Worm (Caenorhabditis elegans): ENCODE data around the gene C18D11.9.

C18D11.9 gene

DNA sequence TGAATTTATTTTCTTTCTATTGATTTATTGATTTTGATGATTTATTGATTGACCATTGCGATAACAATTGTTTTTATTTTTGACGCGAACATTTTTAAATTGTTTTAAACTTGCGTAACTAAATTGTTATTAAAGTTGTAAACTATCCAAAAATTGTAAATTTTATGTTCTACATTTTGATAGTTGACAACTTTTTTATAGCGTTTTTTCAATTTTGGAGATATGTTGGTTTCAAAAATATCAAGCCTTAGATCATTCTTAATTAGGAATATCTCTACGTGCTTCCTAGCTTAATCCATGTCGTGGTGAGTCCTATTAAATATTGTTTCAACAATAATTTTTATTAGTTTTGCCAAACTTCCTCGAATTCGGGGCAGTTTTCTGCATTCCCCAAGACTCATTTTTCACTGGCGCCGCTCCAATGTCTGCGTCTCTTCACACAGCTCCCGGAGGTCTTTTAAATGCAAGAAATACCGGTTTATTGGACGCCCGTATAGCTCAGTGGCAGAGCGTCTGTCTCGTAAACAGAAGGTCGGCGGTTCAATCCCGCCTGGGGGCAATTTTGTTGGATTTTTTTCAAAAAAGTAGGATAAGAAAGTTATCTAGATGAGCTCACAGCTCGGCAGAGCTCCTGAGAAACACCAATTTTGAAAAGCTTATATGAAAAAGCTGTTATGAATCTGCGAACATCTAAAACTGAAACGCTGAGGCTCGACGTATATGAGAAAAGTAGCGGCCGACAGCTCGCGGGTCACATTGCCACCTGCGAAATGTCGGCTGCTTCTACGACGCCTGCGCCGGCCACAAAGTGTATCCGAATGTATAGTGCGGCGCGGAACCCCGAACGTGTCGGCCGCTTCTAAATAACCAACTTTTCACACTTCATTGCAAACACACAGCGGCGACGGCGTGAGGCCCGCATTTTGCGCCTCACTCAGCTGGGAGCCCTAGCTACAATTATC is 16.3 kb upstream of the C18D11.9 start, which contains the start of gene C24H11.2 (continued):
- peak in 1 of 2 experiments; percentile 48 for TF ChIP-seq mdl-1 (tag; optimal IDR thresholded peaks at IDR 0.05)
- TF ChIP-seq lin-39 (tag; optimal IDR thresholded peaks at IDR 0.05) = peak; percentile 17
- peak; percentile 73 for TF ChIP-seq snu-23 (GFP tag; optimal IDR thresholded peaks at IDR 0.05)
- TF ChIP-seq nhr-76 (tag; optimal IDR thresholded peaks at IDR 0.05) = peak; percentile 11
- peak; percentile 74 for TF ChIP-seq mep-1 (tag; optimal IDR thresholded peaks at IDR 0.05)

- no peak for TF ChIP-seq efl-1 (optimal IDR thresholded peaks at IDR 0.05)
- TF ChIP-seq efl-1 (GFP tag; optimal IDR thresholded peaks at IDR 0.05 in 1 of 2) = peak in 1 of 2 experiments; percentile 78
- no peak for TF ChIP-seq nhr-71 (tag; optimal IDR thresholded peaks at IDR 0.05)
- TF ChIP-seq lin-14 (GFP tag; optimal IDR thresholded peaks at IDR 0.05) = peak; percentile 69
Measured at ce11 chrIII:11794389-11794788, 14.5 kb upstream of the C18D11.9 start.

DNA sequence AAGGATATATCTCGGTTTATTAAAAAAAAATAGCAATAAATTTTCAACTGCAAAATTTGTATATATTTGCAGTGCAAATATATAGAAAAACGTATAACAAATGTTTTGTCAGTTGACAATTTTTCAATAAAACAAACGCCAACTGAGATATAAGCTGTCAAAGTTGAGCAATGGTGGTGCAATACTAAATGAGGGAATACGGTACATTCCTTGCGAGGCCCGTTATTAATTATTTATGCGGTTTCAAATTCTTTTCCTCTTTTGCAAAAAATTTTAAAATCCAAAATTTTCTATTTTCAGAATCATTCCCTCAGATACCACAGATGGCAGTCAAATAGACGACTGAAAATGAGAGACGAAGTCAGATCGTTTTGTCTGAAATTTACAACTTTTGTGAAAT is 13.5 kb upstream of the C18D11.9 start, which contains the start of gene twk-39:
Gene twk-39 (plus strand): TSS at position 301 of the 400 bp plus-strand sequence.
- TF ChIP-seq lin-39 (tag; optimal IDR thresholded peaks at IDR 0.05) (no peak), nhr-28 (tag; optimal IDR thresholded peaks at IDR 0.05) (no peak), hlh-4 (tag; optimal IDR thresholded peaks at IDR 0.05) (no peak), ceh-8 (GFP tag; optimal IDR thresholded peaks at IDR 0.05) (no peak), mef-2 (tag; optimal IDR thresholded peaks at IDR 0.05) (no peak), elt-2 (tag; optimal IDR thresholded peaks at IDR 0.05) (no peak), dpl-1 (GFP tag; optimal IDR thresholded peaks at IDR 0.05) (no peak)

DNA sequence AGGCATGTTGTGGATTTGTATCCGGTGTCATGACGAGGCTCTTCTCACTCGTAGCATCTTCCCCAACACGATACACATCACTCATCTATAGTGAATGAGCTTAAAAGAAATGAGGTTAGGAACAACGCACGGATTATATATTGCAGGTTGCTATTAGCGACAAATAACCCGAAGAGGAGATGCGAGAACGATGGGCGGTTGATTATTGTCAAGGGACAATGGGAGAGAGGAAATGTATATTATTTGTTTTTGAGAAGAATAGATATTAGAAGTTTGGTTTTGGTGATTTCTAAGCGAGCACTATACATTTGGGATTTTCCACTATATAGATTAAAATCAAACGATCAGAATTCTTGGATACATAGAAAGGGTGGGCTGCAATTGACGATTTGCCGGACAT is 2.2 kb upstream of the C18D11.9 start, which contains the start of gene C18D11.7:
Gene C18D11.7 (minus strand): TSS at position 101 of the 400 bp plus-strand sequence.
- no peak for TF ChIP-seq ets-5 (GFP tag; IDR thresholded peaks at IDR 0.05)
- TF ChIP-seq dsc-1 (tag; optimal IDR thresholded peaks at IDR 0.05) = peak; percentile 15

DNA sequence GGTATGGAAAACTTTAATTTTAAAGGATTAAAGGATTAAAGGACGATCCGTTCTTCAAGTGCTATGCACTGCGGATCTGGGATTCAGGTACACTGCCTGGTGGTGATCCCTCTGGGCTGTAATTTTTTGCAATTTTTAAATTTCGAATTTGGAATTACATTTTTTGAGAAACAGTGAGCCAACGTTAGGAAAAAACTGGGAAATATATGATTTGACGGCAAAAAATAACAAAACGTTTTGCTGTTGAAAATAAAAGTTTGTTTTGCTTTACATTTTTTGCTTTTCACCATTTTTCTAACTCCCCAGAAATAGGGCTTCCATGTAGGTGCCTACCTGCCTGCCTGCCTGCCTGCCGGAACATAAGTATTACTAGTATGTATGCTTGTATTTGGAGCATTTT is 1.5 kb upstream of the C18D11.9 start, which contains the start of gene C18D11.10:
Gene C18D11.10 (plus strand): TSS at position 301 of the 400 bp plus-strand sequence.
- no peak for TF ChIP-seq nhr-90 (tag; optimal IDR thresholded peaks at IDR 0.05; ENCODE audit: poor library complexity)
- no peak for TF ChIP-seq lin-35 (GFP tag; optimal IDR thresholded peaks at IDR 0.05)
- TF ChIP-seq vab-15 (tag; optimal IDR thresholded peaks at IDR 0.05) = no peak
- TF ChIP-seq sox-4 (tag; optimal IDR thresholded peaks at IDR 0.05) = no peak
- no peak for TF ChIP-seq fkh-8 (tag; optimal IDR thresholded peaks at IDR 0.05)
- no peak for TF ChIP-seq nhr-76 (tag; optimal IDR thresholded peaks at IDR 0.05)
- no peak for TF ChIP-seq Y116A8C.19 (tag; optimal IDR thresholded peaks at IDR 0.05; ENCODE audit: borderline replicate concordance)
- TF ChIP-seq nhr-12 (tag; optimal IDR thresholded peaks at IDR 0.05) = no peak
- no peak for TF ChIP-seq C16A3.4 (tag; optimal IDR thresholded peaks at IDR 0.05)
- no peak for TF ChIP-seq zag-1 (tag; optimal IDR thresholded peaks at IDR 0.05)
- no peak for TF ChIP-seq hpl-2 (GFP tag; optimal IDR thresholded peaks at IDR 0.05)
- TF ChIP-seq unc-98 (GFP tag; IDR thresholded peaks at IDR 0.05) = no peak

ce11 chrIII:11810447-11810846 is 1.5 kb downstream of the C18D11.9 start, which contains the start of gene C18D11.6:
C18D11.6 (plus strand) TSS chrIII:11810556.
- TF ChIP-seq efl-1 (optimal IDR thresholded peaks at IDR 0.05) (no peak), efl-1 (GFP tag; optimal IDR thresholded peaks at IDR 0.05 in 1 of 2) (peak in 1 of 2 experiments; percentile 64), C04F5.9 (tag; optimal IDR thresholded peaks at IDR 0.05) (no peak), nhr-85 (tag) (peak; percentile 81)
